Worm (Caenorhabditis elegans): ENCODE results near the gene C17C3.15.

C17C3.15 gene

DNA sequence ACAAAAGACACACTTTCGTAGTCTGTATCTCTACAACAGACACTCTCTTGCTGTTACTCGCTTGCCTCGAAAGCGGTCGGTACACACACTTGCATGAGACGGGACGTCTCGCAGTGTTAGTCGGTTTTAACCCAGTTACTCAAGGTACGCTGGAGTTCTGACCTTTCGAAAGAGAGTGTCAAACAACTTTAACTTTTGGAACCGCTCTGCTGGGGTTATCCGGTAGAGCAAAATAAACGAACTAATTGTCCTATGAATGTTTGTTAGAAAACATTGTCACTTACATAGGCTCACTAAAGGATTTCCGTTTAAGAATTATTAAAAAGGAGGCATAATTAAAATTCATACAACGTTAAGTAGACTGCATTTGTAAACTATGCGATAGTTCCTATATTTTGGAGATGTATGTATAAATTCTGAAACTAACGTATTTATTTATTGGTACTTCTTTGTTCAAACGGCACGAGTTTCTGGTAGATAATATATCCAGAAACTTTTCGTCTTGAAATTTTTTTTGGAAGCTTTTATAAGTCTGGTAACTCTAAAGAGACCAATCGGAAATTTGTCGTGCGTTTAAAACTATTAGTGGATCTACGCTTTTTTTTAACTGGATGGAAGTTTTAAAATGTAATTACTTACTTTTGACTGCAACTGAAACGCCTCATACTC is 26.8 kb upstream of the C17C3.15 start (continued):
- peak; percentile 3 for TF ChIP-seq hlh-30 (tag; optimal IDR thresholded peaks at IDR 0.05; ENCODE audit: insufficient read depth)
- peak; percentile 91 for TF ChIP-seq ceh-34 (tag; optimal IDR thresholded peaks at IDR 0.05)
- TF ChIP-seq ahr-1 (tag; optimal IDR thresholded peaks at IDR 0.05): peak; percentile 3
- TF ChIP-seq F13H6.1 (tag; optimal IDR thresholded peaks at IDR 0.05): peak; percentile 44
- no peak for TF ChIP-seq odd-2 (tag; optimal IDR thresholded peaks at IDR 0.05)
- peak; percentile 58 for TF ChIP-seq Y22D7AL.16 (tag; optimal IDR thresholded peaks at IDR 0.05)
- peak; percentile 68 for TF ChIP-seq madf-2 (tag; optimal IDR thresholded peaks at IDR 0.05)
- TF ChIP-seq npax-4 (tag; optimal IDR thresholded peaks at IDR 0.05): peak; percentile 49
- peak; percentile 68 for TF ChIP-seq fax-1 (tag; optimal IDR thresholded peaks at IDR 0.05)
- peak; percentile 79 for TF ChIP-seq pat-9 (tag; optimal IDR thresholded peaks at IDR 0.05)
- TF ChIP-seq ceh-18 (tag; optimal IDR thresholded peaks at IDR 0.05): peak; percentile 95
- TF ChIP-seq hlh-8 (tag; optimal IDR thresholded peaks at IDR 0.05): peak; percentile 72
- TF ChIP-seq lin-11 (tag; optimal IDR thresholded peaks at IDR 0.05): peak; percentile 68
- peak; percentile 70 for TF ChIP-seq ceh-2 (tag; optimal IDR thresholded peaks at IDR 0.05)
- TF ChIP-seq tbx-7 (tag; optimal IDR thresholded peaks at IDR 0.05): peak; percentile 29
- peak; percentile 23 for TF ChIP-seq ceh-24 (tag; optimal IDR thresholded peaks at IDR 0.05)
- TF ChIP-seq ceh-19 (GFP tag; optimal IDR thresholded peaks at IDR 0.05): peak; percentile 89
- TF ChIP-seq lim-6 (tag; optimal IDR thresholded peaks at IDR 0.05): peak; percentile 76
- peak; percentile 49 for TF ChIP-seq C08G9.2 (tag; optimal IDR thresholded peaks at IDR 0.05)
- peak; percentile 98 for TF ChIP-seq unc-42 (tag; optimal IDR thresholded peaks at IDR 0.05)
- TF ChIP-seq fkh-10 (GFP tag; optimal IDR thresholded peaks at IDR 0.05): peak; percentile 84
- peak; percentile 63 for TF ChIP-seq ets-4 (tag; optimal IDR thresholded peaks at IDR 0.05)
- TF ChIP-seq sox-4 (tag; optimal IDR thresholded peaks at IDR 0.05): peak; percentile 68
- TF ChIP-seq fkh-6 (tag; optimal IDR thresholded peaks at IDR 0.05): peak; percentile 82
- no peak for TF ChIP-seq mec-3 (tag; optimal IDR thresholded peaks at IDR 0.05; ENCODE audit: borderline replicate concordance)

DNA sequence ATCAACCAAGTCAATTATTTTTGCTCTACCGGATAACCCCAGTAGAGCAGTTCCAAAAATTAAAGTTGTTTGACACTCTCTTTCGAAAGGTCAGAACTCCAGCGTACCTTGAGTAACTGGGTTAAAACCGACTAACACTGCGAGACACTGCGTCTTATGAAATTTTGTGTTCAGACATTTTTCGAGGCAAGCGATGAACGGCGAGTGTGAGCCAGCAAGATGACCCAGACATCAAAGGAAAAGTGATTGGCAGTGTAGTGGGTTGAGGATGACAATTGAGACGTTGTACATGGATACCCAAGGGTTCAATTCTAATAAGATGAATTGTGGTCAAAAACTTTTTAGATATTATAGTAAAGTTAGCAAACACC is 26.3 kb upstream of the C17C3.15 start:
- TF ChIP-seq nhr-11 (tag; optimal IDR thresholded peaks at IDR 0.05): no peak
- no peak for TF ChIP-seq ztf-16 (tag; optimal IDR thresholded peaks at IDR 0.05)
- no peak for TF ChIP-seq hlh-6 (tag; optimal IDR thresholded peaks at IDR 0.05)
- TF ChIP-seq madf-2 (tag; optimal IDR thresholded peaks at IDR 0.05): no peak
- TF ChIP-seq lim-6 (tag; optimal IDR thresholded peaks at IDR 0.05): no peak
- no peak for TF ChIP-seq fax-1 (tag; optimal IDR thresholded peaks at IDR 0.05)
- TF ChIP-seq ceh-2 (tag; optimal IDR thresholded peaks at IDR 0.05): no peak
- TF ChIP-seq mec-3 (tag; optimal IDR thresholded peaks at IDR 0.05; ENCODE audit: borderline replicate concordance): no peak
- TF ChIP-seq ceh-14 (tag; optimal IDR thresholded peaks at IDR 0.05): no peak
- TF ChIP-seq npax-4 (tag; optimal IDR thresholded peaks at IDR 0.05): no peak
- no peak for TF ChIP-seq ceh-19 (GFP tag; optimal IDR thresholded peaks at IDR 0.05)
- TF ChIP-seq lin-11 (tag; optimal IDR thresholded peaks at IDR 0.05): no peak
- no peak for TF ChIP-seq pax-1 (tag; optimal IDR thresholded peaks at IDR 0.05)
- TF ChIP-seq pag-3 (tag; optimal IDR thresholded peaks at IDR 0.05; ENCODE audit: borderline replicate concordance): no peak
- no peak for TF ChIP-seq ama-1 (optimal IDR thresholded peaks at IDR 0.05)
- TF ChIP-seq rnt-1 (tag; optimal IDR thresholded peaks at IDR 0.05): no peak
- no peak for TF ChIP-seq ceh-34 (tag; optimal IDR thresholded peaks at IDR 0.05)
- TF ChIP-seq ceh-30 (tag; optimal IDR thresholded peaks at IDR 0.05): no peak
- no peak for TF ChIP-seq dve-1 (tag; optimal IDR thresholded peaks at IDR 0.05)

DNA sequence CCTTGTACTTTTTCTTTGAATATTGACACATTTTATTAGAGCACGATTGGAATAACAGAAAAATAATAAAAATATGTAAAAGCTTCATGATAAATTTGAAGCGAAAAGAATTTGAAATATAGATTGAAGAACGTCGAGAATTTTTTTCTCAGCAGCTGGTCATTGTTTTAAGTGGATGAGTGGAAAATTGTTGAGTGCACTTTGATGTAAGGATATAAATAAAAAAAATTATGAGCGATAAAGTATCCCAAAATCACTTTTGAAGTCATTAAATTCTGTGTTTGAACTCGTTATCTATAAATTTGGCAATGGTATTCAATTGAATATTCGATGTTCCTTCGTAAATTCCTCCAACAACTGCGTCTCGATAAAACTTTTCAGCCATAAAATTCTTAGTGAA is 25.7 kb upstream of the C17C3.15 start, which contains the start of gene ins-13:
ins-13 (minus strand) TSS at position 101 of the 400 bp plus-strand sequence.
- no peak for TF ChIP-seq elt-2 (tag; optimal IDR thresholded peaks at IDR 0.05)
- TF ChIP-seq ceh-9 (tag; optimal IDR thresholded peaks at IDR 0.05): no peak
- no peak for TF ChIP-seq ceh-22 (tag; optimal IDR thresholded peaks at IDR 0.05)
- no peak for TF ChIP-seq ahr-1 (tag; optimal IDR thresholded peaks at IDR 0.05)
- TF ChIP-seq hlh-6 (tag; optimal IDR thresholded peaks at IDR 0.05): no peak
- TF ChIP-seq T23F11.4 (GFP tag; optimal IDR thresholded peaks at IDR 0.05): no peak
- no peak for TF ChIP-seq fkh-6 (tag; optimal IDR thresholded peaks at IDR 0.05)
- no peak for TF ChIP-seq C08G9.2 (tag; optimal IDR thresholded peaks at IDR 0.05)
- no peak for TF ChIP-seq ceh-45 (GFP tag; IDR thresholded peaks at IDR 0.05)
- no peak for TF ChIP-seq pag-3 (tag; optimal IDR thresholded peaks at IDR 0.05; ENCODE audit: borderline replicate concordance)
- TF ChIP-seq npax-4 (tag; optimal IDR thresholded peaks at IDR 0.05): no peak
- no peak for TF ChIP-seq syd-9 (tag; optimal IDR thresholded peaks at IDR 0.05)
- TF ChIP-seq ceh-30 (tag; optimal IDR thresholded peaks at IDR 0.05): no peak
- TF ChIP-seq tbx-7 (tag; optimal IDR thresholded peaks at IDR 0.05): no peak
- TF ChIP-seq Y22D7AL.16 (tag; optimal IDR thresholded peaks at IDR 0.05): no peak
- no peak for TF ChIP-seq hlh-30 (tag; optimal IDR thresholded peaks at IDR 0.05; ENCODE audit: insufficient read depth)
- TF ChIP-seq pqm-1 (tag; optimal IDR thresholded peaks at IDR 0.05): no peak
- TF ChIP-seq lim-6 (tag; optimal IDR thresholded peaks at IDR 0.05): no peak
- TF ChIP-seq ama-1 (optimal IDR thresholded peaks at IDR 0.05): no peak

Data from whole organism, late embryonic.